Worm (Caenorhabditis elegans) whole organism, mixed stage, embryonic: ENCODE measurements around the gene ZC190.6.

Experiments
- M03D4.4 ChIP-seq: sonication (generic microtip); optimal IDR thresholded peaks from 2 replicates; lab custom pipeline; 2017; ENCODE audit warnings: mild to moderate bottlenecking, missing genetic modification characterization, missing compliant biosample characterization
- bed-3 ChIP-seq: fragments of 200-800 bp; sonication (Bioruptor generic); optimal IDR thresholded peaks from 3 replicates; lab custom pipeline; 2018; ENCODE audit warnings: mild to moderate bottlenecking, missing genetic modification characterization, moderate library complexity, missing compliant biosample characterization
- blmp-1 ChIP-seq: fragments of 150-350 bp; optimal IDR thresholded peaks from 2 replicates; lab custom pipeline; 2014; ENCODE audit warnings: missing biosample characterization, missing genetic modification characterization
- ceh-39 ChIP-seq: fragments of 150-350 bp; optimal IDR thresholded peaks from 2 replicates; lab custom pipeline; 2014; ENCODE audit warnings: missing biosample characterization, missing genetic modification characterization
- ceh-43 ChIP-seq: fragments of 200-800 bp; sonication (Bioruptor generic); optimal IDR thresholded peaks from 2 replicates; lab custom pipeline; 2018; ENCODE audit warnings: mild to moderate bottlenecking, missing genetic modification characterization, moderate library complexity, missing compliant biosample characterization
- ceh-83 ChIP-seq: fragments of 200-800 bp; sonication (Bioruptor generic); optimal IDR thresholded peaks from 2 replicates; lab custom pipeline; 2018; ENCODE audit warnings: mild to moderate bottlenecking, missing genetic modification characterization, missing compliant biosample characterization
- ces-1 ChIP-seq: fragments of 150-350 bp; optimal IDR thresholded peaks from 2 replicates; lab custom pipeline; 2014; ENCODE audit warnings: missing biosample characterization, missing genetic modification reagents, missing genetic modification characterization
- cnd-1 ChIP-seq: fragments of 200-800 bp; sonication (Bioruptor generic); optimal IDR thresholded peaks from 2 replicates; lab custom pipeline; 2018; ENCODE audit warnings: mild to moderate bottlenecking, missing genetic modification characterization, missing compliant biosample characterization
- drap-1 ChIP-seq: fragments of 200-800 bp; sonication (Bioruptor generic); optimal IDR thresholded peaks from 3 replicates; lab custom pipeline; 2018; ENCODE audit warnings: mild to moderate bottlenecking, missing genetic modification characterization, missing compliant biosample characterization
- elt-3 ChIP-seq: fragments of 150-350 bp; optimal IDR thresholded peaks from 2 replicates; lab custom pipeline; 2014; ENCODE audit warnings: missing biosample characterization, missing genetic modification characterization
- flh-1 ChIP-seq: fragments of 200-800 bp; sonication (Bioruptor generic); optimal IDR thresholded peaks from 2 replicates; lab custom pipeline; 2018; ENCODE audit warnings: mild to moderate bottlenecking, missing genetic modification characterization, moderate library complexity, missing compliant biosample characterization
- ham-2 ChIP-seq: fragments of 200-800 bp; sonication (Bioruptor generic); optimal IDR thresholded peaks from 2 replicates; lab custom pipeline; 2018; ENCODE audit warnings: mild to moderate bottlenecking, missing genetic modification characterization, missing compliant biosample characterization
- hlh-1 ChIP-seq: fragments of 150-350 bp; optimal IDR thresholded peaks from 2 replicates; lab custom pipeline; 2014; ENCODE audit warnings: missing biosample characterization, missing genetic modification reagents, missing genetic modification characterization
- lin-13 ChIP-seq: fragments of 150-350 bp; optimal IDR thresholded peaks from 2 replicates; lab custom pipeline; 2014; ENCODE audit warnings: missing biosample characterization, missing genetic modification characterization
- lsy-2 ChIP-seq: fragments of 150-350 bp; optimal IDR thresholded peaks from 2 replicates; lab custom pipeline; 2014; ENCODE audit warnings: missing biosample characterization, missing genetic modification characterization
- mls-2 ChIP-seq: sonication (generic microtip); optimal IDR thresholded peaks from 2 replicates; lab custom pipeline; 2016; ENCODE audit warnings: mild to moderate bottlenecking, missing genetic modification characterization, moderate library complexity, missing compliant biosample characterization
- nhr-12 ChIP-seq: fragments of 150-350 bp; optimal IDR thresholded peaks from 2 replicates; lab custom pipeline; 2014; ENCODE audit warnings: missing biosample characterization, missing genetic modification characterization
- nhr-2 ChIP-seq: fragments of 150-350 bp; optimal IDR thresholded peaks from 2 replicates; lab custom pipeline; 2014; ENCODE audit warnings: missing biosample characterization, missing genetic modification characterization
- nhr-237 ChIP-seq: fragments of 150-350 bp; optimal IDR thresholded peaks from 2 replicates; lab custom pipeline; 2014; ENCODE audit warnings: missing biosample characterization, missing genetic modification characterization
- nhr-28 ChIP-seq: fragments of 150-350 bp; optimal IDR thresholded peaks from 2 replicates; lab custom pipeline; 2014; ENCODE audit warnings: missing biosample characterization, missing genetic modification characterization
- nhr-76 ChIP-seq: sonication (generic microtip); optimal IDR thresholded peaks from 2 replicates; lab custom pipeline; 2017; ENCODE audit warnings: missing biosample characterization, missing genetic modification characterization
- pha-4 ChIP-seq: fragments of 150-350 bp; optimal IDR thresholded peaks from 2 replicates; lab custom pipeline; 2018; ENCODE audit warnings: missing biosample characterization, missing genetic modification reagents, missing genetic modification characterization
- sptf-1 ChIP-seq: sonication (generic microtip); optimal IDR thresholded peaks from 2 replicates; lab custom pipeline; 2017; ENCODE audit warnings: mild to moderate bottlenecking, missing genetic modification characterization, moderate library complexity, missing compliant biosample characterization
- tbx-8 ChIP-seq: fragments of 200-800 bp; sonication (Bioruptor generic); optimal IDR thresholded peaks from 2 replicates; lab custom pipeline; 2018; ENCODE audit warnings: mild to moderate bottlenecking, missing genetic modification characterization, moderate library complexity, missing compliant biosample characterization
- unc-120 ChIP-seq: sonication (generic microtip); optimal IDR thresholded peaks from 2 replicates; lab custom pipeline; 2017; ENCODE audit warnings: missing genetic modification characterization, missing compliant biosample characterization; ENCODE audit not compliant: poor library complexity, severe bottlenecking
- unc-39 ChIP-seq: fragments of 150-350 bp; optimal IDR thresholded peaks from 2 replicates; lab custom pipeline; 2014; ENCODE audit warnings: missing biosample characterization, missing genetic modification characterization
- unc-62 ChIP-seq: fragments of 150-350 bp; optimal IDR thresholded peaks from 2 replicates; lab custom pipeline; 2014; ENCODE audit warnings: missing biosample characterization, missing genetic modification reagents, missing genetic modification characterization
- ztf-11 ChIP-seq: fragments of 150-350 bp; optimal IDR thresholded peaks from 2 replicates; lab custom pipeline; 2014; ENCODE audit warnings: missing biosample characterization, missing genetic modification characterization

Gene ZC190.6

ce11 chrV:8686764-8687163 lies 9.7 kb upstream of the ZC190.6 start, which contains the start of gene ZC190.7:
TSS of gene ZC190.7 (minus strand) at chrV:8686864.
- TF ChIP-seq ztf-11 (tag; lab: Kevin White, UChicago): no peak
- TF ChIP-seq ceh-43 (GFP tag; lab: Kevin White, UChicago): no peak
- no peak for TF ChIP-seq unc-120 (tag; lab: Kevin White, UChicago)
- no peak for TF ChIP-seq mls-2
- TF ChIP-seq pha-4: no peak
- TF ChIP-seq nhr-2: no peak

ce11 chrV:8683787-8684186 lies 6.7 kb upstream of the ZC190.6 start:
- TF ChIP-seq nhr-28 (tag; lab: Kevin White, UChicago) (no peak), pha-4 (no peak), sptf-1 (no peak), hlh-1 (tag; lab: Kevin White, UChicago) (no peak), ham-2 (no peak), nhr-76 (tag; lab: Kevin White, UChicago) (no peak), elt-3 (tag; lab: Kevin White, UChicago) (no peak), ceh-83 (GFP tag; lab: Kevin White, UChicago) (no peak)
- TF ChIP-seq, all 35 proteins: peak for 0

- TF ChIP-seq ztf-11 (tag; lab: Kevin White, UChicago) (no peak), unc-39 (tag; lab: Kevin White, UChicago) (no peak), flh-1 (GFP tag; lab: Kevin White, UChicago) (no peak), nhr-12 (tag; lab: Kevin White, UChicago) (no peak), ceh-39 (tag; lab: Kevin White, UChicago) (no peak), ces-1 (no peak), cnd-1 (tag; lab: Kevin White, UChicago) (no peak), elt-3 (tag; lab: Kevin White, UChicago) (no peak), lin-13 (tag; lab: Kevin White, UChicago) (no peak), M03D4.4 (tag; lab: Kevin White, UChicago) (no peak), lsy-2 (tag; lab: Kevin White, UChicago) (no peak)
- TF ChIP-seq, all 35 proteins: peak for 0
Measured at ce11 chrV:8682719-8683118, 5.6 kb upstream of the ZC190.6 start, which contains the start of gene cln-3.3. TSS of gene cln-3.3 (plus strand) at chrV:8683052.

ce11 chrV:8681050-8681449 lies 4.0 kb upstream of the ZC190.6 start, which contains the start of gene ZC190.2:
TSS of gene ZC190.2 (plus strand) at chrV:8681350.
- TF ChIP-seq blmp-1 (tag; lab: Kevin White, UChicago): no peak
- no peak for TF ChIP-seq unc-120 (tag; lab: Kevin White, UChicago)
- TF ChIP-seq ceh-39 (tag; lab: Kevin White, UChicago): no peak
- TF ChIP-seq bed-3 (GFP tag; lab: Kevin White, UChicago): no peak
- no peak for TF ChIP-seq lin-13 (tag; lab: Kevin White, UChicago)
- no peak for TF ChIP-seq tbx-8 (GFP tag; lab: Kevin White, UChicago)
- no peak for TF ChIP-seq nhr-237 (tag; lab: Kevin White, UChicago)
- TF ChIP-seq M03D4.4 (tag; lab: Kevin White, UChicago): no peak

- TF ChIP-seq M03D4.4 (tag; lab: Kevin White, UChicago) (no peak), drap-1 (GFP tag; lab: Kevin White, UChicago) (no peak), blmp-1 (tag; lab: Kevin White, UChicago) (no peak), elt-3 (tag; lab: Kevin White, UChicago) (no peak), unc-120 (tag; lab: Kevin White, UChicago) (no peak), ztf-11 (tag; lab: Kevin White, UChicago) (no peak), nhr-28 (tag; lab: Kevin White, UChicago) (no peak), nhr-12 (tag; lab: Kevin White, UChicago) (no peak), lin-13 (tag; lab: Kevin White, UChicago) (no peak), nhr-2 (no peak), ces-1 (no peak), ceh-43 (GFP tag; lab: Kevin White, UChicago) (no peak), tbx-8 (GFP tag; lab: Kevin White, UChicago) (no peak)
Measured at ce11 chrV:8673498-8673897, 3.6 kb downstream of the ZC190.6 start, which contains the start of gene ZC190.5. TSS of gene ZC190.5 (minus strand) at chrV:8673598.

ce11 chrV:8671568-8672123 lies 5.4 kb downstream of the ZC190.6 start:
- no peak for TF ChIP-seq ceh-83 (GFP tag; lab: Kevin White, UChicago)
- TF ChIP-seq M03D4.4 (tag; lab: Kevin White, UChicago): no peak
- no peak for TF ChIP-seq unc-62
